Worm (Caenorhabditis elegans) whole organism, midembryonic: ENCODE measurements around the gene K02D3.2.
A peak's percentile ranks its signal among the peaks of the same experiment; 100 is the strongest.

Experiments used
- T22C8.4 ChIP-seq: fragments of 200-800 bp; sonication (Bioruptor generic); IDR thresholded peaks from 2 replicates; pipeline ENCODE4 v1.3.6; 2022; ENCODE audit warnings: missing genetic modification characterization, missing compliant biosample characterization
- cog-1 ChIP-seq: sonication (generic microtip); optimal IDR thresholded peaks from 2 replicates; lab custom pipeline; 2016; ENCODE audit warnings: missing genetic modification characterization, missing compliant biosample characterization
- flt-1 ChIP-seq: fragments of 200-800 bp; sonication (Bioruptor generic); IDR thresholded peaks from 2 replicates; pipeline ENCODE4 v1.3.6; 2022; ENCODE audit warnings: missing genetic modification characterization, missing compliant biosample characterization
- klf-2 ChIP-seq: fragments of 200-800 bp; sonication (Bioruptor generic); conservative IDR thresholded peaks from 2 replicates; pipeline ENCODE4 v1.3.6; 2022; ENCODE audit warnings: missing genetic modification reagents, missing genetic modification characterization, missing compliant biosample characterization
- med-1 ChIP-seq: sonication (generic microtip); optimal IDR thresholded peaks from 2 replicates; lab custom pipeline; 2017; ENCODE audit warnings: missing genetic modification characterization, mild to moderate bottlenecking, missing compliant biosample characterization, antibody characterized with exemption, missing genetic modification reagents; ENCODE audit not compliant: insufficient read depth
- ref-1 ChIP-seq: fragments of 200-800 bp; sonication (Bioruptor generic); conservative IDR thresholded peaks from 2 replicates; pipeline ENCODE4 v1.3.6; 2022; ENCODE audit warnings: missing genetic modification reagents, missing genetic modification characterization, missing compliant biosample characterization
- tab-1 ChIP-seq: fragments of 200-800 bp; sonication (Bioruptor generic); IDR thresholded peaks from 2 replicates; pipeline ENCODE4 v1.3.6; 2022; ENCODE audit warnings: missing genetic modification characterization, missing compliant biosample characterization
- ztf-23 ChIP-seq: fragments of 200-800 bp; sonication (Bioruptor generic); IDR thresholded peaks from 2 replicates; pipeline ENCODE4 v1.3.6; 2022; ENCODE audit warnings: missing genetic modification reagents, missing genetic modification characterization, missing compliant biosample characterization
- ztf-29 ChIP-seq: fragments of 200-800 bp; sonication (Bioruptor generic); IDR thresholded peaks from 2 replicates; pipeline ENCODE4 v1.3.6; 2022; ENCODE audit warnings: missing genetic modification reagents, missing genetic modification characterization, missing compliant biosample characterization

K02D3.2 gene

ce11 chrX:13702923-13703322 lies 8.9 kb downstream of the K02D3.2 start:
- TF ChIP-seq ref-1 = no peak
- no peak for TF ChIP-seq med-1 (GFP tag; lab: Kevin White, UChicago)
- TF ChIP-seq ztf-23 (GFP tag; lab: Robert Waterston, UW) = no peak
- no peak for TF ChIP-seq klf-2 (GFP tag; lab: Robert Waterston, UW)
- no peak for TF ChIP-seq ztf-29 (GFP tag; lab: Robert Waterston, UW)
- TF ChIP-seq T22C8.4 (GFP tag; lab: Robert Waterston, UW) = no peak
- TF ChIP-seq flt-1 (GFP tag; lab: Robert Waterston, UW) = no peak
- TF ChIP-seq cog-1 (tag; lab: Kevin White, UChicago) = no peak
- no peak for TF ChIP-seq tab-1 (GFP tag; lab: Robert Waterston, UW)

DNA sequence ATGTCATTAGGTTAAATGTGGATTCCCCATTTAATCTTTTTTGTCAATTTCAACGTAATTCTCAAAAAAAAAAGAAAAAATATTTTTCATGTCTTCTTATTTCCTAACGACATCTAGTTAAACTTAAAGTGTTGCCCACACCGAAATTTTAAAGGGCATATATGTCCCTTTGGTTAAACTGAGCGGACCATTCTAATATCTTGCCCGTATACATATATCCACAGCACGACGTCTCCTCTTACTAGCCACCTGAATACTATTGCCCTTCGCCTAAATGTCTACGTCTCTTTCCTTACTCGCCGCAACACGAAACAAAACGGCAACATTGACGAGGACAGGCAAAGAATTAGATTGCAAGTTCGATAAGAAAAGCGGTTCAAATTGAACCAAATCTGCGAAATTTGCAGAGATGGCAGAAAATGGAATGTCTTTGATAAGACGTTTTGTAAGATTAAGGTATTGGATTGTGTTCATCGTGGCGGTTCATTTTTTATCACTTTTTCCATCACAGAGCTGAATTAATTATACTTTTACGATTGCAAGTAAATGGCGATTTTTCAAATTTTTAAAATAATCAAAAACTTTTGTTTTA lies 11.1 kb downstream of the K02D3.2 start:
- TF ChIP-seq tab-1 (GFP tag; lab: Robert Waterston, UW) (peak; percentile 64; the same call in 1 of the 2 replicates), klf-2 (GFP tag; lab: Robert Waterston, UW) (peak; percentile 69), ref-1 (no peak), ztf-23 (GFP tag; lab: Robert Waterston, UW) (peak; percentile 84), T22C8.4 (GFP tag; lab: Robert Waterston, UW) (peak; percentile 55; the same call in 1 of the 2 replicates), flt-1 (GFP tag; lab: Robert Waterston, UW) (peak; percentile 88), med-1 (GFP tag; lab: Kevin White, UChicago) (peak; percentile 51), ztf-29 (GFP tag; lab: Robert Waterston, UW) (peak; percentile 56; the same call in 1 of the 2 replicates), cog-1 (tag; lab: Kevin White, UChicago) (peak; percentile 98)

DNA sequence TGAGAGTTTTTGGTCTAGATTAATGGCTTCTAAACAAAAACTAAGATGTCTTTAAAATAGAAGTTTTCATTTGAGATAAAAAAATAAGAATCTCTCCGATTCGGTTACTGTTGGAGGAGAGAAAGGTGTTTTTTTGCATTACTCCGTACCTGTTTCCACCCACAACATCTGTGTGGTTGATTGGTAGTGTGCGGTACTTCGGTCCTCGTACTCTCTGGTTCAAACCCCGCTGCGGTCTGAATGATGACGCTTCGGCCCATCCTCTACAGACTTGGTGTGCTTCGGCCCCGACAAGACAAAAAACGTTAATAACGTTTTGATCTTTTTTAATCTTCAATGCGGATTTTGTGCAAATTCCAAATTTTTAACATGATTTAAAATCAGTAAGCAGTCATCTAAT lies 14.3 kb downstream of the K02D3.2 start:
- 0 out of 2 replicates have a peak, but pooled peaks have one; percentile 44 for TF ChIP-seq flt-1 (GFP tag; lab: Robert Waterston, UW)
- TF ChIP-seq tab-1 (GFP tag; lab: Robert Waterston, UW) = no peak

- TF ChIP-seq ztf-23 (GFP tag; lab: Robert Waterston, UW) (no peak), T22C8.4 (GFP tag; lab: Robert Waterston, UW) (no peak), ref-1 (no peak), flt-1 (GFP tag; lab: Robert Waterston, UW) (no peak), med-1 (GFP tag; lab: Kevin White, UChicago) (no peak), klf-2 (GFP tag; lab: Robert Waterston, UW) (no peak), cog-1 (tag; lab: Kevin White, UChicago) (no peak)
These were observed 15.7 kb downstream of the K02D3.2 start for ce11 chrX:13696152-13696551.

DNA sequence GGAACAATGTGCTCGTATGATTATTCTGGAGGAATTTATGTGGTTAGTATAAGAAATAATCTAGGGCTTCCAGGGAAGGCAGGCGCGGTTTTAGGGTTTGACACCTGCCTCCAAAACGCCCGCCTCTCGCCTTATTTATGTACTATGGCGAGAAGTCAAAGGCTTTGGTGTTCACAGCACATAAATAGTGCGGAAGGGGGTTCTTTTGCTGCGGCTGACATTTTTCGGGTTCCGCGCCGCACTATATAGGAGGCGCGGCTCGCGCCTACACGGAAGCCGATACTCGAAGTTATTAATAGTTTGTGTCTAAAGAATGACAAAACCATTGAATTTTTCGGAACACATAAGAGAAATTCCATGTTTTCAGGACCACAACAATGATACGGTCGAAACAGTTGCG lies 21.5 kb downstream of the K02D3.2 start:
- no peak for TF ChIP-seq T22C8.4 (GFP tag; lab: Robert Waterston, UW)
- no peak for TF ChIP-seq ztf-29 (GFP tag; lab: Robert Waterston, UW)

- no peak for TF ChIP-seq ztf-23 (GFP tag; lab: Robert Waterston, UW)
- no peak for TF ChIP-seq flt-1 (GFP tag; lab: Robert Waterston, UW)
- TF ChIP-seq T22C8.4 (GFP tag; lab: Robert Waterston, UW) = no peak
- no peak for TF ChIP-seq tab-1 (GFP tag; lab: Robert Waterston, UW)
- TF ChIP-seq klf-2 (GFP tag; lab: Robert Waterston, UW) = no peak
- no peak for TF ChIP-seq cog-1 (tag; lab: Kevin White, UChicago)
- TF ChIP-seq ref-1 = no peak
- TF ChIP-seq med-1 (GFP tag; lab: Kevin White, UChicago) = no peak
- no peak for TF ChIP-seq ztf-29 (GFP tag; lab: Robert Waterston, UW)
These were observed 24.2 kb downstream of the K02D3.2 start, which contains the start of gene adm-2 for ce11 chrX:13687655-13688054. TSS of gene adm-2 (plus strand) at chrX:13687955.

DNA sequence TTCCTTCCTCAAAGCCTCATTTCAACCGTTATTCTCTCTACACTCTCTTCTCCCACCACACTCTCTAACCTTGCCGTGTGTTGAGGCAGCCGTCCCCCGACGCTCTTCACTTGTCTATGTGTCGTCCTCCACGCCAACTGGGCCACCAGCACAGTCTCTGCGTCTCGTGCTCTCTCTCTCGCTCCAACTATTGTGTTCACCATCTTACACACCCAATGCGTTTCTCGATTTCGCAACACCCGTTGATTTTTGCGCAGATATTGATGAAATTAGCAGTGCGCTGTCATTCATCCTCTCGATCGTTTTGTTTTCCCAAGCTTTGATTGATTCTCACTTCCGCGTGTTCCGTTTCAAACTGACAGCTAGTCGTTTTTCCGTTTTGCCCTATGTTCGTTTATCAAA lies 24.7 kb downstream of the K02D3.2 start:
- TF ChIP-seq ztf-23 (GFP tag; lab: Robert Waterston, UW) (no peak), cog-1 (tag; lab: Kevin White, UChicago) (peak; percentile 75)

ce11 chrX:13685725-13686124 lies 26.1 kb downstream of the K02D3.2 start:
- no peak for TF ChIP-seq ztf-23 (GFP tag; lab: Robert Waterston, UW)
- TF ChIP-seq flt-1 (GFP tag; lab: Robert Waterston, UW) = no peak
- TF ChIP-seq med-1 (GFP tag; lab: Kevin White, UChicago) = no peak
- TF ChIP-seq cog-1 (tag; lab: Kevin White, UChicago) = no peak
- TF ChIP-seq ztf-29 (GFP tag; lab: Robert Waterston, UW) = no peak
- TF ChIP-seq T22C8.4 (GFP tag; lab: Robert Waterston, UW) = no peak
- no peak for TF ChIP-seq klf-2 (GFP tag; lab: Robert Waterston, UW)
- TF ChIP-seq ref-1 = no peak
- TF ChIP-seq tab-1 (GFP tag; lab: Robert Waterston, UW) = no peak

DNA sequence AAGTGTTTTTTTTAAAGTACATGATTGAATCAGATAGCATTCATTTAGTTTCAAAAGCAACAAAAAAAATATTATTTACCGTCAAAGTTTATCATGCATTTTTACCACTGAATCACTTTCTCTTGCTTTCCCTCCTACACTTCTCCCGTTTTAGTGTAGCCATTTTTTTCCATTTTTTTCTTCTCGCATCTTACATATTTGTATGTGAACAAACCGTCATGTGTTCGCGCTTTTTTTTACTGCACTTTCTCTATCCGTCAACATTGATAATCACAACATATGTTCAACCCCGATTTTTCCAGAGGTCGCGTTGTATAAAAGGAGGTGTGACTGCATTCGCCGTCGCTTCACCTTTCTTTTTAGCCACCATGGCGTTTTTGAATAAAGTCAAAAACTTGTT lies 34.9 kb downstream of the K02D3.2 start, which contains the start of gene gck-4:
Gene gck-4 (plus strand): TSS at position 301 of the 400 bp plus-strand sequence.
- TF ChIP-seq ztf-23 (GFP tag; lab: Robert Waterston, UW) (no peak), klf-2 (GFP tag; lab: Robert Waterston, UW) (no peak), ref-1 (no peak), ztf-29 (GFP tag; lab: Robert Waterston, UW) (no peak)

DNA sequence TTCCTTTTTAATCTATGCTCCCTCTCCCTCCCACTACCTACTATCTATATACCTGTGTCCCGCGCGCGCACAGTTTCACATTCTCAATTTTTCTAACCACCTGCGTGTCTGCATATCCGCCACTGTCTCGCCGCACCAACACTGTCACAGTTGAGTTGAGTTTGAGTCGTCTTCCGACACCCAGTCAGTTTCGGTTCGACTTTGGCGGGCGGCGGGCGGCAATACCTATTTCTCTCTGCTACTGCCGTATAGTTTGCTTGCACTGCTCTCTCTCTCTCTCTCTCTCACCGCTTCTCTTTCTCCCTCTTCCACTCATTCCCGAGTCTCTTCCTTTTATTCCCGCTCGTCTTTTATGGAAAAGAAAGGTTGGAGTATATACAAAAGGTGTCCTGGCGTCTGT lies 36.4 kb downstream of the K02D3.2 start:
- TF ChIP-seq tab-1 (GFP tag; lab: Robert Waterston, UW) (no peak), flt-1 (GFP tag; lab: Robert Waterston, UW) (0 out of 2 replicates have a peak, but pooled peaks have one; percentile 7)
